Worm (Caenorhabditis elegans) whole organism, young adult: ENCODE data around the gene Y47D7A.18.

ENCODE experiments used
- dpl-1 ChIP-seq: fragments of 150-350 bp; optimal IDR thresholded peaks from 2 replicates; lab custom pipeline; 2014; ENCODE audit warnings: missing biosample characterization, missing genetic modification reagents, missing genetic modification characterization
- mxl-1 ChIP-seq: sonication (generic microtip); optimal IDR thresholded peaks from 2 replicates; lab custom pipeline; 2016; ENCODE audit warnings: missing genetic modification characterization, missing compliant biosample characterization
- sea-2 ChIP-seq: fragments of 200-800 bp; sonication (Bioruptor generic); IDR thresholded peaks from 2 replicates; pipeline ENCODE4 v1.3.6; 2022; ENCODE audit warnings: missing genetic modification characterization, missing compliant biosample characterization
- ztf-25 ChIP-seq: fragments of 200-800 bp; sonication (Bioruptor generic); IDR thresholded peaks from 2 replicates; pipeline ENCODE4 v1.3.6; 2022; ENCODE audit warnings: missing genetic modification reagents, missing genetic modification characterization, missing compliant biosample characterization

- TF ChIP-seq ztf-25 (no peak), sea-2 (GFP tag; lab: Robert Waterston, UW) (no peak), mxl-1 (tag; lab: Kevin White, UChicago) (no peak), dpl-1 (GFP tag; lab: Kevin White, UChicago) (no peak)
These were observed 9.1 kb downstream of the Y47D7A.18 start, which contains the start of gene nhr-118 for ce11 chrV:4407519-4407918.
